Worm (Caenorhabditis elegans): ENCODE data around the gene madf-9.

DNA sequence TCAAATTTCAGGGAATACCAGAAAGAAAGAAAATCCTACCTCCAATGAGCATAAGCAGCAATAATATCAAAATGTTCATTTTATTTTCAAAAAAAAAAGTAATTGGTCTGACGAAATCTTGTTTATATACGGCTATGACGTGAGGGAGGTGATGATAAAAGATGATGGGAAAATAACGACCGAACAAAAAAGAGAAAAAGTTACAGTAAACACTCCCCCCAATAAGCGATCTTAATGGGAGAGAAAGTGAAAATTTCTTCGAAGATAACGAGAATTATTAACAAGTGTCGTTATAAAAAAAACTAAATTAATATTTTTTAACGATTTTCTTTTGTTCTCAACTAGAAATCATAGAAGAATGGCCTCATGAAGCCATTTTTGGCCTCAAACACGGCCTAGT, 36.9 kb upstream of the madf-9 start, which contains the start of gene Y37E11B.7:
- TF ChIP-seq elt-3 (tag; optimal IDR thresholded peaks at IDR 0.05) (no peak), blmp-1 (tag; optimal IDR thresholded peaks at IDR 0.05) (no peak), lin-13 (tag; optimal IDR thresholded peaks at IDR 0.05) (no peak), lsy-2 (tag; optimal IDR thresholded peaks at IDR 0.05) (no peak), hlh-1 (tag; optimal IDR thresholded peaks at IDR 0.05) (no peak), M03D4.4 (tag; optimal IDR thresholded peaks at IDR 0.05) (no peak), ztf-11 (tag; optimal IDR thresholded peaks at IDR 0.05) (no peak), elt-1 (tag; optimal IDR thresholded peaks at IDR 0.05; ENCODE audit: borderline replicate concordance, insufficient read depth) (no peak), nhr-76 (tag; optimal IDR thresholded peaks at IDR 0.05) (no peak), nhr-237 (tag; optimal IDR thresholded peaks at IDR 0.05) (no peak), unc-62 (GFP tag; optimal IDR thresholded peaks at IDR 0.05) (no peak), snpc-4 (tag; optimal IDR thresholded peaks at IDR 0.05) (no peak)

Data from whole organism, mixed stage, embryonic.